Worm (Caenorhabditis elegans): ENCODE results near the gene valv-1.

valv-1 gene

ce11 chrIV:7445236-7445635, at the start of gene valv-1:
TSS of gene valv-1 (minus strand) at chrIV:7445336.
- TF ChIP-seq unc-62 (GFP tag; optimal IDR thresholded peaks at IDR 0.05), result no peak

DNA sequence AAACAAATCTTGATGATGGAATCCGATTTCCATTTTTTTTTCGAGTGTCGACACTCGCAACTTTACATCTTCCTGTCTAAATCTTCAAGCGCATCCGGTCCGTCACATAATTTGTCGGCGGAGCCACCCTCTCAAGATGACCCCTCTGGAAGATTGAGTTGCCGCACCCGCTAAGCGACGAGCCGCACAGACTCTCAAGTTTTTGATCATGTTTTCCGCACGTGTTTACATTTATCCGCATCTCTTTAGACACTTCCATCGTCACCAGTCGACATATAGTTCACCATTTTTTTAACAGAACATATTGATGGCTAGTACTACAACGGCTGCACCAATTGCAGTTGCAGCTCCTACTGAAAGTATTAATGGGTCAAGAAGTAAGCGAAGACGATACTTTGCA, 46.3 kb upstream of the valv-1 start, which contains the start of gene F55G1.1:
TSS of gene F55G1.1 (plus strand) at position 301 of the 400 bp plus-strand sequence.
- TF ChIP-seq unc-62 (GFP tag; optimal IDR thresholded peaks at IDR 0.05), result no peak

- TF ChIP-seq unc-62 (GFP tag; optimal IDR thresholded peaks at IDR 0.05), result no peak
Observed at ce11 chrIV:7488457-7488783, 43.3 kb upstream of the valv-1 start.

ce11 chrIV:7487554-7488456, 42.7 kb upstream of the valv-1 start, which contains the start of the genes his-60 and his-59:
TSS of gene his-60 (minus strand) at chrIV:7487992.
TSS of gene his-59 (plus strand) at chrIV:7488249.
- no peak for TF ChIP-seq unc-62 (GFP tag; optimal IDR thresholded peaks at IDR 0.05)

DNA sequence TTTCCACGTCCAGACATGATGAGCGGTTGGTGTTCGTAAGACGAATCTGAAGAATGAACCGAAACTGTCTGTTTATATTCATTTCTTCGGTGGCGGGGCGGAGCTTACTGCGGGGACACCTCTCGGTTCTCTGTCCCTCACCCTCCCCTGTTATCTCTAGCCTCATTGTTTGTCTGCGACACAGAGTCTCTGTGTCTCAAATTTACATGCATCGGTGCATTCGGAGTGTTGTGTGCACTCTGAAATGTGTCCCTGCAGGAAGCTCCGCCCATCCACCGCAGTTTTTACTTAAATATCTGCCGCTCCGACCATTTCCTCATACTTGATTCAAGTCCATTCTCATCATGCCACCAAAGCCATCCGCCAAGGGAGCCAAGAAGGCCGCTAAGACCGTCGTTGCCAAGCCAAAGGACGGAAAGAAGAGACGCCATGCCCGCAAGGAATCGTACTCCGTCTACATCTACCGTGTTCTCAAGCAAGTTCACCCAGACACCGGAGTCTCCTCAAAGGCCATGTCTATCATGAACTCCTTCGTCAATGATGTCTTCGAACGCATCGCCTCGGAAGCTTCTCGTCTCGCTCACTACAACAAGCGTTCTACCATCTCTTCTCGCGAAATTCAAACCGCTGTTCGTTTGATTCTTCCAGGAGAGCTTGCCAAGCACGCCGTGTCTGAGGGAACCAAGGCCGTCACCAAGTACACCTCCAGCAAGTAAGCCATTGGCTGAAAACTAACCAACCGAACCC, 41.2 kb upstream of the valv-1 start, which contains the start of the genes his-61 and his-62:
TSS of gene his-61 (minus strand) at position 17 of the 747 bp plus-strand sequence.
TSS of gene his-62 (plus strand) at position 345 of the 747 bp plus-strand sequence.
- TF ChIP-seq unc-62 (GFP tag; optimal IDR thresholded peaks at IDR 0.05), result no peak

ce11 chrIV:7478134-7478533, 33.0 kb upstream of the valv-1 start, which contains the start of gene rod-1:
TSS of gene rod-1 (plus strand) at chrIV:7478452.
- no peak for TF ChIP-seq unc-62 (GFP tag; optimal IDR thresholded peaks at IDR 0.05)

ce11 chrIV:7477697-7478096, 32.6 kb upstream of the valv-1 start:
- TF ChIP-seq unc-62 (GFP tag; optimal IDR thresholded peaks at IDR 0.05), result no peak

DNA sequence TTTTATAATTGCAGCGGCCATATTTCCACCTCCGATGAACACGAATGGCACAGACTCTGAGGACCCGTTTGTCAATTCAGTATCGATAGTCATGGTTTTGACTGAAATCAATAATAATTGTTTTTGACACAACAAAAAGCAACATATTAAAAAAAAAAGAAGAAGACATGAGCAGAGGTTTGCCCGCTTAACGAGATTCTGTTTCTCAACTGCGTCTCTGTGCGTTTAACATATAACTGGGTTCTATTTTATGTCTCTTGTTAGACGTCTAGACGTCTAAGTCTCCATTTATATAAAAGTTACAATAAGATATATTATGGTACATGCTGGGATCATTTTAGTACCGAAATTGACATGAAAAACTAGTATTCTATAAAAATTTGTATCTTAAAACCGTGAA, 32.1 kb upstream of the valv-1 start, which contains the start of gene pycr-4:
TSS of gene pycr-4 (minus strand) at position 101 of the 400 bp plus-strand sequence.
- no peak for TF ChIP-seq unc-62 (GFP tag; optimal IDR thresholded peaks at IDR 0.05)

- TF ChIP-seq unc-62 (GFP tag; optimal IDR thresholded peaks at IDR 0.05), result no peak
Observed at ce11 chrIV:7474826-7475225, 29.7 kb upstream of the valv-1 start, which contains the start of gene slc-25A18.2. TSS of gene slc-25A18.2 (plus strand) at chrIV:7475041.

DNA sequence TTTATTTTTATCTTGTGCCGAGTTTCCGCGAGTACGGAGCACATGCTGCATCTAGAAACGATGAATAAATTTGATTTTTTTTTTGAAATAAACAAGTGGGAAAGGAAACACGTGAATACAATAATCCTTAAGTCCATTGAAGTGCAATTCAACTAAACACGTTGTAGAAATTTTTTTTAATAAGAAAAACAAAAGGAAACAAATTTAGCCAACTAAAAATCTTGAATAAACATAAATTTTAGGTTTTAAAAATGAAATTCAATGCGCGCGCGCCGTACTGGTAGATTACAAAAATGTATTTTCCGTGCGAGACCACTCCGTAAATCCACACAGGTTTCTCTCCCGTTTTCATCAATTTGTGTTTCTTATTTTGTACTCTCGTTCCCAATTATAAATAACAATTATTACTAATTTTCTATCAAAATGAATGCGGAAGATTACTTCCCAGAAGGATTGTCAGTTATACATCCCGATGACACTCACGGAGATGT, 28.1 kb upstream of the valv-1 start, which contains the start of the genes plk-3 and F55G1.6:
TSS of gene plk-3 (minus strand) at position 51 of the 491 bp plus-strand sequence.
TSS of gene F55G1.6 (plus strand) at position 359 of the 491 bp plus-strand sequence.
- TF ChIP-seq unc-62 (GFP tag; optimal IDR thresholded peaks at IDR 0.05), result no peak

DNA sequence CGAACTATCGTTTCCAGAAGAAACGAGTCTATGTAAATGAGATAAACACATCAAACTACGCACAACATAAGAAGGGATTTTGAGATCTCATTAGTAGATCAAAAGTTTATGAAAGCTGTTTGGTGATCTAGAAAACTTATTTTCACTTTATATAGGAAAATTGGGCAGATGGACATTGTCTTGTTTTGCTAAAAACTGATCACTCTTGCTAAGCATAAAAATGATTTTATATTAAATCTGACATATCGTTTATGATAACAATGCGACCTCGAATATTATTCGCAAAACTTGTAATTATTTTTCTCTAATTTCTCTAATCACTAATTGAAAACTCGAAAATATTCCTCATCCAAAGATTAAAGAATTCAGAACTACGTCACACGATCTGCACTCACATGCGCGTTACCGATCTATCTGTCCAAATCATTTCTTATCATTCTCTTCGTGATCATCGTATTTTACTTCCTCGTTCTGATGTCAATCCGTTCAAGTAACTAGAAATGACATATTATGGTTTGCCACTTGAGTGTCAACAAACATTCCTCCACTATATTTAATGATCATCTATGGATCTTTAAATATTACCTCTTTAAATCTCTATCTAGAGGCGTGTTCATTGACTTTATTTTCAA, 24.8 kb upstream of the valv-1 start, which contains the start of gene F55G1.7:
TSS of gene F55G1.7 (minus strand) at position 51 of the 632 bp plus-strand sequence.
- no peak for TF ChIP-seq unc-62 (GFP tag; optimal IDR thresholded peaks at IDR 0.05)

ce11 chrIV:7468638-7469037, 23.5 kb upstream of the valv-1 start:
- TF ChIP-seq unc-62 (GFP tag; optimal IDR thresholded peaks at IDR 0.05), result no peak

- TF ChIP-seq unc-62 (GFP tag; optimal IDR thresholded peaks at IDR 0.05), result no peak
Observed at ce11 chrIV:7467170-7467569, 22.0 kb upstream of the valv-1 start.

ce11 chrIV:7465857-7466256, 20.7 kb upstream of the valv-1 start, which contains the start of gene F13B6.3:
TSS of gene F13B6.3 (minus strand) at chrIV:7465957.
- no peak for TF ChIP-seq unc-62 (GFP tag; optimal IDR thresholded peaks at IDR 0.05)

DNA sequence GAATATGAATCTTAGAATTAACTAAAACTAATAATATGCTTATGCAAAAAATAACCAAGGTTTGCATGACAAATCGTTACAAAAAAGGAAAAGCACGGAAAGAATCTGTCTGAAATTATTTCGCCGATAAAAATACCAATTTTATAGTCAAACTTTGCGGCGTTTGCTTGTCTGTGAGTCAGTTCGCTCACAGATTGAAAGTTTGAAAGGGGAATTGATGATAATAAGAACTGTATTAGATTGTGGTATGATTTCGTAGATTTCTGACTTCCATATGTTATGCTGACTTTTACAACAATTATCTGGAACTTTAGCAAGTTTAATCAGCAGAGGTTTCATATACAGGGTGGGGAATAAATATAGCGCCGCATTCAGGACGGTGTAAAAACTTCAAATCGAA, 15.1 kb upstream of the valv-1 start, which contains the start of gene F13B6.2:
TSS of gene F13B6.2 (minus strand) at position 101 of the 400 bp plus-strand sequence.
- no peak for TF ChIP-seq unc-62 (GFP tag; optimal IDR thresholded peaks at IDR 0.05)
